Fruit fly (Drosophila melanogaster): ENCODE data around the gene tgo.

The tgo gene

DNA sequence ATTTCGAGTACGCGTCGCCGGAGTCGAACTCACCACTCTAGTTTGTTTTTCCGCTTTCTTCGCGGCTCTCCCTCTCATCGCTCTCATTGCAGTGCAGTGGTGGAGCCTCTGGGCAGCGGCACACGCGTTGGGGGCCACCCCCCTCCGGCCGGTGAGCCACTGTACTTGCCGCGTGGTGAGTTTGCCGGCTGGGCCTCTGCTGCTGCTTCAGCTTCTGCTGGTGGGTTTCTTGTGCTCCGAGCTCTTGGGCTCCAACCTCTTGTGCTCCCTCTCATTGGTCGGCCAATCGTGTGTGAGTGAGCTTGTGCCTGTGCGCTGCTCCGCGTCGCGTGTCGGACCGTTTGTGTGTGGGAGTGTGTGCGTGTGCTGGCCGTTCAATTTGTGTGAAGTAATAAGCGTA lies 33.2 kb upstream of the tgo start (continued):
- TF ChIP-seq mam (GFP tag; optimal IDR thresholded peaks at IDR 0.05) (peak; percentile 74), CHES-1-like (GFP tag; optimal IDR thresholded peaks at IDR 0.05) (peak; percentile 64), sens-2 (GFP tag; IDR thresholded peaks at IDR 0.05) (no peak), en (GFP tag; optimal IDR thresholded peaks at IDR 0.05) (no peak), Stat92E (GFP tag; optimal IDR thresholded peaks at IDR 0.05) (no peak), gro (GFP tag; optimal IDR thresholded peaks at IDR 0.05) (peak; percentile 73), Nf-YB (GFP tag; optimal IDR thresholded peaks at IDR 0.05) (peak; percentile 91), CG2129 (GFP tag; IDR thresholded peaks at IDR 0.05; ENCODE audit: partially characterized antibody) (no peak), gem (tag; optimal IDR thresholded peaks at IDR 0.05) (no peak), chinmo (GFP tag; IDR thresholded peaks at IDR 0.05; ENCODE audit: partially characterized antibody) (no peak), CG6175 (GFP tag; IDR thresholded peaks at IDR 0.05) (no peak), CG10959 (GFP tag; IDR thresholded peaks at IDR 0.05) (no peak), eve (GFP tag; optimal IDR thresholded peaks at IDR 0.05) (no peak), CG11085 (GFP tag; IDR thresholded peaks at IDR 0.05) (no peak), NC2β (GFP tag; optimal IDR thresholded peaks at IDR 0.05) (peak; percentile 39), nerfin-2 (GFP tag; IDR thresholded peaks at IDR 0.05; ENCODE audit: partially characterized antibody) (no peak), CG30431 (GFP tag; optimal IDR thresholded peaks at IDR 0.05) (no peak), CG13296 (GFP tag; optimal IDR thresholded peaks at IDR 0.05) (peak; percentile 25), CG17802 (tag; optimal IDR thresholded peaks at IDR 0.05) (no peak), CG9797 (GFP tag; optimal IDR thresholded peaks at IDR 0.05) (no peak), CG7556 (GFP tag; optimal IDR thresholded peaks at IDR 0.05) (peak; percentile 28), Dip3 (GFP tag; optimal IDR thresholded peaks at IDR 0.05) (peak; percentile 66), jing (GFP tag; optimal IDR thresholded peaks at IDR 0.05) (no peak), CG14965 (GFP tag; optimal IDR thresholded peaks at IDR 0.05; ENCODE audit: borderline replicate concordance) (no peak), CG17361 (GFP tag; IDR thresholded peaks at IDR 0.05) (no peak), CG7928 (GFP tag; optimal IDR thresholded peaks at IDR 0.05) (no peak), HLHmδ (GFP tag; optimal IDR thresholded peaks at IDR 0.05) (peak; percentile 92), Mad (GFP tag; optimal IDR thresholded peaks at IDR 0.05) (peak; percentile 59), CG2199 (GFP tag; IDR thresholded peaks at IDR 0.05) (no peak), CG7786 (GFP tag; optimal IDR thresholded peaks at IDR 0.05) (peak; percentile 62), Sry-β (GFP tag; optimal IDR thresholded peaks at IDR 0.05) (no peak), ERR (GFP tag; optimal IDR thresholded peaks at IDR 0.05) (peak; percentile 77), prd (optimal IDR thresholded peaks at IDR 0.05) (no peak), prd (GFP tag; IDR thresholded peaks at IDR 0.05) (no peak), Hey (tag; optimal IDR thresholded peaks at IDR 0.05) (no peak), CG1832 (GFP tag; optimal IDR thresholded peaks at IDR 0.05) (no peak), MESR4 (GFP tag; optimal IDR thresholded peaks at IDR 0.05) (no peak), CG12104 (GFP tag; optimal IDR thresholded peaks at IDR 0.05) (no peak), CG8359 (GFP tag; optimal IDR thresholded peaks at IDR 0.05; ENCODE audit: borderline replicate concordance) (no peak), CG42726 (GFP tag; IDR thresholded peaks at IDR 0.05; ENCODE audit: partially characterized antibody) (no peak), vnd (GFP tag; IDR thresholded peaks at IDR 0.05; ENCODE audit: partially characterized antibody) (no peak), Ptx1 (GFP tag; IDR thresholded peaks at IDR 0.05) (no peak), gcm (GFP tag; optimal IDR thresholded peaks at IDR 0.05) (peak; percentile 67), seq (GFP tag; IDR thresholded peaks at IDR 0.05) (no peak), B-H1 (GFP tag; IDR thresholded peaks at IDR 0.05) (no peak), bigmax (GFP tag; optimal IDR thresholded peaks at IDR 0.05) (peak; percentile 37), Nf-YA (GFP tag; IDR thresholded peaks at IDR 0.05) (no peak), CG15696 (tag; optimal IDR thresholded peaks at IDR 0.05) (no peak), zen2 (GFP tag; IDR thresholded peaks at IDR 0.05; ENCODE audit: partially characterized antibody) (no peak), Dbx (GFP tag; IDR thresholded peaks at IDR 0.05) (no peak), Dll (GFP tag; IDR thresholded peaks at IDR 0.05; ENCODE audit: partially characterized antibody) (no peak)

All from whole organism, embryonic.